Fruit fly (Drosophila melanogaster) whole organism, embryonic: Measurements from ENCODE around the gene CG18542.

Source experiments
- Antp ChIP-seq: fragments of 200-800 bp; sonication (Bioruptor generic); optimal IDR thresholded peaks from 3 replicates; lab custom pipeline; 2016; ENCODE audit warnings: missing biosample characterization, missing genetic modification characterization
- Atf6 ChIP-seq: fragments of 200-800 bp; sonication (Bioruptor generic); IDR thresholded peaks from 2 replicates; pipeline ENCODE4 v1.3.6; 2022; ENCODE audit warnings: missing biosample characterization, missing genetic modification characterization
- CG10654 ChIP-seq: fragments of 200-800 bp; sonication (Bioruptor generic); optimal IDR thresholded peaks from 2 replicates; lab custom pipeline; 2016; ENCODE audit warnings: missing biosample characterization, missing genetic modification characterization
- CG12071 ChIP-seq: fragments of 200-800 bp; sonication (Bioruptor generic); optimal IDR thresholded peaks from 3 replicates; lab custom pipeline; 2018; ENCODE audit warnings: missing biosample characterization, mild to moderate bottlenecking, missing genetic modification characterization
- CG12659 ChIP-seq: fragments of 200-800 bp; sonication (Bioruptor generic); optimal IDR thresholded peaks from 3 replicates; lab custom pipeline; 2017; ENCODE audit warnings: mild to moderate bottlenecking, missing biosample characterization, missing genetic modification reagents, missing genetic modification characterization
- CG2889 ChIP-seq: fragments of 200-800 bp; sonication (Bioruptor generic); IDR thresholded peaks from 3 replicates; pipeline ENCODE4 v1.3.6; 2022; ENCODE audit warnings: missing biosample characterization, missing genetic modification characterization
- CG3163 ChIP-seq: fragments of 200-800 bp; sonication (Bioruptor generic); optimal IDR thresholded peaks from 3 replicates; lab custom pipeline; 2016; ENCODE audit warnings: missing biosample characterization, missing genetic modification characterization
- CG33213 ChIP-seq: fragments of 200-800 bp; sonication (Bioruptor generic); optimal IDR thresholded peaks from 3 replicates; lab custom pipeline; 2016; ENCODE audit warnings: missing biosample characterization, missing genetic modification characterization
- CG4424 ChIP-seq: fragments of 200-800 bp; sonication (Bioruptor generic); optimal IDR thresholded peaks from 3 replicates; lab custom pipeline; 2016; ENCODE audit warnings: missing biosample characterization, missing genetic modification characterization
- CG6272 ChIP-seq: fragments of 200-800 bp; sonication (Bioruptor generic); IDR thresholded peaks from 2 replicates; pipeline ENCODE4 v1.3.6; 2022; ENCODE audit warnings: missing biosample characterization, missing genetic modification characterization
- CG8944 ChIP-seq: fragments of 200-800 bp; sonication (Bioruptor generic); optimal IDR thresholded peaks from 3 replicates; lab custom pipeline; 2016; ENCODE audit warnings: missing biosample characterization, missing genetic modification characterization
- CG9727 ChIP-seq: fragments of 200-800 bp; sonication (Bioruptor generic); optimal IDR thresholded peaks from 3 replicates; lab custom pipeline; 2017; ENCODE audit warnings: missing biosample characterization, mild to moderate bottlenecking, missing genetic modification characterization
- CoRest ChIP-seq: fragments of 200-800 bp; sonication (Bioruptor generic); optimal IDR thresholded peaks from 3 replicates; lab custom pipeline; 2018; ENCODE audit warnings: missing biosample characterization, mild to moderate bottlenecking, missing genetic modification characterization, moderate library complexity
- D19A ChIP-seq: fragments of 200-800 bp; optimal IDR thresholded peaks from 3 replicates; lab custom pipeline; 2019; ENCODE audit warnings: missing biosample characterization, mild to moderate bottlenecking, missing genetic modification characterization, moderate library complexity
- Dek ChIP-seq: fragments of 200-800 bp; sonication (Bioruptor generic); optimal IDR thresholded peaks from 3 replicates; lab custom pipeline; 2019; ENCODE audit warnings: missing biosample characterization, mild to moderate bottlenecking, missing genetic modification characterization, moderate library complexity
- Ets97D ChIP-seq: fragments of 200-800 bp; sonication (Bioruptor generic); optimal IDR thresholded peaks from 3 replicates; lab custom pipeline; 2016; ENCODE audit warnings: missing biosample characterization, missing genetic modification characterization
- Fer1 ChIP-seq: fragments of 200-800 bp; sonication (Bioruptor generic); optimal IDR thresholded peaks from 2 replicates; lab custom pipeline; 2017; ENCODE audit warnings: missing biosample characterization, mild to moderate bottlenecking, missing genetic modification characterization
- Fer3 ChIP-seq: fragments of 200-800 bp; sonication (Bioruptor generic); optimal IDR thresholded peaks from 2 replicates; lab custom pipeline; 2018; ENCODE audit warnings: missing biosample characterization, mild to moderate bottlenecking, missing genetic modification characterization, moderate library complexity
- HHEX ChIP-seq: fragments of 200-800 bp; sonication (Bioruptor generic); optimal IDR thresholded peaks from 3 replicates; lab custom pipeline; 2017; ENCODE audit warnings: missing biosample characterization, mild to moderate bottlenecking, missing genetic modification characterization, missing genetic modification reagents
- HLH4C ChIP-seq: fragments of 200-800 bp; sonication (Bioruptor generic); IDR thresholded peaks from 3 replicates; pipeline ENCODE4 v1.3.6; 2022; ENCODE audit warnings: missing biosample characterization, missing genetic modification characterization; ENCODE audit not compliant: partially characterized antibody
- HLHmδ ChIP-seq: fragments of 200-800 bp; sonication (Bioruptor generic); optimal IDR thresholded peaks from 2 replicates; lab custom pipeline; 2018; ENCODE audit warnings: missing biosample characterization, mild to moderate bottlenecking, missing genetic modification characterization, moderate library complexity
- HmgD ChIP-seq: fragments of 200-800 bp; sonication (Bioruptor generic); optimal IDR thresholded peaks from 3 replicates; lab custom pipeline; 2016; ENCODE audit warnings: missing biosample characterization, missing genetic modification characterization
- Kr ChIP-seq: fragments of 200-800 bp; sonication (Bioruptor generic); optimal IDR thresholded peaks from 2 replicates; lab custom pipeline; 2017; ENCODE audit warnings: missing biosample characterization, mild to moderate bottlenecking, missing genetic modification characterization
- Med ChIP-seq: fragments of 200-800 bp; sonication (Bioruptor generic); peaks from one replicate; lab custom pipeline; 2016; ENCODE audit warnings: missing biosample characterization, missing genetic modification characterization, mild to moderate bottlenecking, inconsistent platforms, moderate library complexity
- Mes4 ChIP-seq: fragments of 200-800 bp; sonication (Bioruptor generic); optimal IDR thresholded peaks from 2 replicates; lab custom pipeline; 2016; ENCODE audit warnings: missing biosample characterization, missing genetic modification characterization
- NC2α ChIP-seq: fragments of 200-800 bp; sonication (Bioruptor generic); optimal IDR thresholded peaks from 2 replicates; lab custom pipeline; 2016; ENCODE audit warnings: missing biosample characterization, missing genetic modification characterization
- Nf-YC ChIP-seq: fragments of 200-800 bp; optimal IDR thresholded peaks from 3 replicates; lab custom pipeline; 2019; ENCODE audit warnings: missing biosample characterization, mild to moderate bottlenecking, missing genetic modification characterization, moderate library complexity
- Oaz ChIP-seq: fragments of 200-800 bp; sonication (Bioruptor generic); IDR thresholded peaks from 2 replicates; pipeline ENCODE4 v1.3.6; 2022; ENCODE audit warnings: missing biosample characterization, missing genetic modification characterization
- Pdp1 ChIP-seq, 2 experiments: fragments of 200-800 bp; sonication (Bioruptor generic); optimal IDR thresholded peaks; 3 replicates each; lab custom pipeline; 2016; ENCODE audit warnings: missing biosample characterization in 2 of 2, missing genetic modification characterization in 2 of 2, mild to moderate bottlenecking in 1 of 2, moderate library complexity in 1 of 2
- Trl ChIP-seq, 3 experiments: fragments of >200 bp in 2 of 3; fragments of 200-800 bp in 1 of 3; sonication (Bioruptor generic) in 1 of 3; optimal IDR thresholded peaks; 2 replicates in 1 of 3; 3 replicates in 2 of 3; lab custom pipeline; 2016 to 2017; ENCODE audit warnings: missing biosample characterization in 1 of 3, missing genetic modification characterization in 1 of 3
- Vsx1 ChIP-seq: fragments of 200-800 bp; sonication (Bioruptor generic); optimal IDR thresholded peaks from 2 replicates; lab custom pipeline; 2017; ENCODE audit warnings: missing biosample characterization, mild to moderate bottlenecking, missing genetic modification characterization, missing genetic modification reagents
- aop ChIP-seq: fragments of 200-800 bp; sonication (Bioruptor generic); IDR thresholded peaks from 2 replicates; pipeline ENCODE4 v1.3.6; 2022; ENCODE audit warnings: missing biosample characterization, missing genetic modification characterization
- bab2 ChIP-seq: fragments of 200-800 bp; sonication (Bioruptor generic); optimal IDR thresholded peaks from 2 replicates; lab custom pipeline; 2016; ENCODE audit warnings: missing biosample characterization, missing genetic modification characterization
- chif ChIP-seq, 2 experiments: fragments of 200-800 bp; sonication (Bioruptor generic); optimal IDR thresholded peaks; 3 replicates each; lab custom pipeline; 2016; ENCODE audit warnings: missing biosample characterization in 2 of 2, missing genetic modification characterization in 2 of 2
- chm ChIP-seq: fragments of 200-800 bp; sonication (Bioruptor generic); IDR thresholded peaks from 2 replicates; pipeline ENCODE4 v1.3.6; 2022; ENCODE audit warnings: missing biosample characterization, missing genetic modification characterization
- dm ChIP-seq: fragments of 200-800 bp; sonication (Bioruptor generic); optimal IDR thresholded peaks from 3 replicates; lab custom pipeline; 2016; ENCODE audit warnings: missing biosample characterization, missing genetic modification characterization
- grn ChIP-seq: fragments of 200-800 bp; sonication (Bioruptor generic); optimal IDR thresholded peaks from 3 replicates; lab custom pipeline; 2017; ENCODE audit warnings: missing biosample characterization, missing genetic modification characterization
- insv ChIP-seq, 2 experiments: fragments of 200-800 bp; sonication (Bioruptor generic); optimal IDR thresholded peaks; 3 replicates each; lab custom pipeline; 2016 to 2018; ENCODE audit warnings: missing biosample characterization in 2 of 2, missing genetic modification characterization in 2 of 2
- jumu ChIP-seq: fragments of 200-800 bp; sonication (Bioruptor generic); optimal IDR thresholded peaks from 3 replicates; lab custom pipeline; 2016; ENCODE audit warnings: missing biosample characterization, missing genetic modification characterization
- kay ChIP-seq: fragments of 200-800 bp; sonication (Bioruptor generic); optimal IDR thresholded peaks from 2 replicates; lab custom pipeline; 2016; ENCODE audit warnings: missing biosample characterization, missing genetic modification characterization
- pb ChIP-seq: fragments of 200-800 bp; sonication (Bioruptor generic); optimal IDR thresholded peaks from 3 replicates; lab custom pipeline; 2016; ENCODE audit warnings: missing biosample characterization, missing genetic modification characterization
- phol ChIP-seq: fragments of 200-800 bp; sonication (Bioruptor generic); optimal IDR thresholded peaks from 3 replicates; lab custom pipeline; 2018; ENCODE audit warnings: missing biosample characterization, mild to moderate bottlenecking, missing genetic modification characterization, moderate library complexity
- prd ChIP-seq, 3 experiments: fragments of >200 bp in 2 of 3; fragments of 200-800 bp in 1 of 3; sonication (Bioruptor generic) in 1 of 3; optimal IDR thresholded peaks in 2 of 3; IDR thresholded peaks in 1 of 3; 2 replicates in 2 of 3; 3 replicates in 1 of 3; pipeline versions ENCODE4 v1.3.6 to Lab custom; 2017 to 2022; ENCODE audit warnings: missing biosample characterization in 1 of 3, missing genetic modification characterization in 1 of 3
- sim ChIP-seq: fragments of 200-800 bp; sonication (Bioruptor generic); IDR thresholded peaks from 2 replicates; pipeline ENCODE4 v1.3.6; 2022; ENCODE audit warnings: missing biosample characterization, missing genetic modification characterization
- stwl ChIP-seq: fragments of 200-800 bp; sonication (Bioruptor generic); optimal IDR thresholded peaks from 3 replicates; lab custom pipeline; 2018; ENCODE audit warnings: missing biosample characterization, mild to moderate bottlenecking, missing genetic modification characterization, moderate library complexity
- trem ChIP-seq: fragments of 200-800 bp; optimal IDR thresholded peaks from 3 replicates; lab custom pipeline; 2019; ENCODE audit warnings: missing biosample characterization, mild to moderate bottlenecking, missing genetic modification characterization, moderate library complexity
- wor ChIP-seq: fragments of 200-800 bp; sonication (Bioruptor generic); IDR thresholded peaks from 2 replicates; pipeline ENCODE4 v1.3.6; 2022; ENCODE audit warnings: missing biosample characterization, missing genetic modification characterization

CG18542 gene

DNA sequence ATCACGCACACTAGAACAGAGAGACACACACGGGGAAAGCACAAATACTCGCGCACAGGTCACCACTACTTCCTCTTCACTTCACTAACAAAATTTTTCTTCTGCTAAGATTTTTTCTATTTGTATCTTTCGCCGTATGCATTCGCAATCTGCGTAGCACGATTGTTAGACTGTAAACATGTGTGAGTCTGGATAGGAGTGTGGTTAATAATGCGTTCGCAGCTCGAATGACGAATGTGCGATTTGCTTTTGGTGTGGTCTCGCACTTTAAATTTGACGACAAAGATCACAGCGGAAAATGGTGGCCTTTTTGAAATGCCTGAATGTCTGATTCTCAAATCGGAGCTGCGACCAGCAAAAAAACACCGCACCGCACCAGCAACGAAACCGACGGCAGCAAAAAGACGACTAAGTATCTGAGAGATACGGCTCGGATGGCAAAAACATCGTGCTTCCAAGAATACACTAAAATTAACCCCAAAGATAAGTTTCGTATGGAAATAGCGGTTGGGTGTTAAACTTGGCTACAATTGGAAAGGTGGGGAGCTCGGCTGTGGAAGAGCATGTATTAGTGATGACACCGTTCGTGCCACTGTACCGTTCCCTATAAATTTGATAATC is 19.6 kb downstream of the CG18542 start, which contains the start of gene Unc-115a (continued):
- TF ChIP-seq CG12659 (peak; percentile 86), phol (peak; percentile 59), Oaz (no peak), prd (optimal IDR thresholded peaks at IDR 0.05; lab: Kevin White, UChicago) (no peak), prd (GFP tag; IDR thresholded peaks at IDR 0.05; lab: Robert Waterston, UW) (no peak), Fer1 (GFP tag; lab: Kevin White, UChicago) (peak; percentile 23), chif (GFP tag; optimal IDR thresholded peaks at IDR 0.05; lab: Kevin White, UChicago) (peak in 1 of 2 experiments; percentile 20), HHEX (GFP tag; lab: Kevin White, UChicago) (no peak), CG2889 (GFP tag; lab: Robert Waterston, UW) (no peak), Nf-YC (tag; lab: Kevin White, UChicago) (peak; percentile 32), Kr (GFP tag; lab: Kevin White, UChicago) (no peak), CG4424 (GFP tag; lab: Kevin White, UChicago) (no peak), CoRest (peak; percentile 27), chm (GFP tag; lab: Robert Waterston, UW) (no peak), stwl (peak; percentile 69), sim (GFP tag; lab: Robert Waterston, UW) (no peak), grn (peak; percentile 70), Fer3 (peak; percentile 36), Antp (peak; percentile 38), D19A (tag; lab: Kevin White, UChicago) (peak; percentile 14)

- TF ChIP-seq Ets97D (GFP tag; lab: Kevin White, UChicago) (no peak), Med (GFP tag; lab: Kevin White, UChicago) (peak; percentile 32), HmgD (GFP tag; lab: Kevin White, UChicago) (no peak), insv (GFP tag; optimal IDR thresholded peaks at IDR 0.05; lab: Kevin White, UChicago) (peak in 1 of 2 experiments; percentile 76), Dek (tag; lab: Kevin White, UChicago) (no peak)
- TF ChIP-seq, all 482 proteins: peak for 2
These were observed 24.7 kb downstream of the CG18542 start for dm6 chr3R:9710228-9710627.

DNA sequence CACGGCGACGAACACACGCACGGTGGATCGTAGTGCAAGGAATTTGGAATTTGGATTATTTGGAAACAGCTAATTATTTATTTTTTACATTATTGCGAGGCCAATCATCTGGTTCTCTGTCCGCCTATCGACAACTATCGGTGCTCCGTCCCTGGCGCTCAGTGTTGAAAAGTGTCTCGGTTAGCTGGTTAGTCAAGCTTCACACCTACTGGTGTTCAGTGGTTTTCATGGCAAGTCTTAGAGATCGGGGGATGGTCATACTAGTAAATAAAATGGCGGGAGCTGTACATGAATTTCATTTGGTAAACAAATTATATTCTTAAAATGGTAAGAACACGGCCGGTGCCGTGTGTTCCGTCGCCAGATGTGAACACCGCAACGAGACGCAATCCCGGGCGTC is 25.3 kb downstream of the CG18542 start, which contains the start of the genes trbd and dmt:
Gene trbd (minus strand): TSS at position 152 of the 400 bp plus-strand sequence.
Gene dmt (plus strand): TSS at position 257 of the 400 bp plus-strand sequence.
- TF ChIP-seq jumu (GFP tag; lab: Kevin White, UChicago) (peak; percentile 69), CG3163 (peak; percentile 62), CG9727 (GFP tag; lab: Kevin White, UChicago) (peak; percentile 30), kay (no peak), dm (GFP tag; lab: Kevin White, UChicago) (peak; percentile 78), wor (no peak), CG33213 (peak; percentile 92), Atf6 (GFP tag; lab: Robert Waterston, UW) (no peak), CG12071 (no peak), CG10654 (peak; percentile 55), HLHmδ (GFP tag; lab: Kevin White, UChicago) (peak; percentile 23), Trl (optimal IDR thresholded peaks at IDR 0.05; lab: Kevin White, UChicago) (no peak), Trl (GFP tag; optimal IDR thresholded peaks at IDR 0.05; lab: Kevin White, UChicago) (peak; percentile 71), trem (tag; lab: Kevin White, UChicago) (peak; percentile 78), Mes4 (GFP tag; lab: Kevin White, UChicago) (peak; percentile 29), Oaz (no peak), bab2 (peak; percentile 31), pb (GFP tag; lab: Kevin White, UChicago) (no peak), NC2α (no peak), Pdp1 (GFP tag; optimal IDR thresholded peaks at IDR 0.05; lab: Kevin White, UChicago) (peak in 1 of 2 experiments; percentile 52), HLH4C (GFP tag; lab: Robert Waterston, UW) (no peak), insv (GFP tag; optimal IDR thresholded peaks at IDR 0.05; lab: Kevin White, UChicago) (peak in 1 of 2 experiments; percentile 73), CG8944 (GFP tag; lab: Kevin White, UChicago) (peak; percentile 55), Vsx1 (GFP tag; lab: Kevin White, UChicago) (peak; percentile 99), aop (GFP tag; lab: Robert Waterston, UW) (no peak), CG6272 (GFP tag; lab: Robert Waterston, UW) (0 out of 2 replicates have a peak, but pooled peaks have one; percentile 38)
